Fruit fly (Drosophila melanogaster) S2 (cell line): ENCODE data around the gene CG14647.

Experiments
- CG8478 ChIP-seq: fragments of >200 bp; optimal IDR thresholded peaks from 2 replicates; lab custom pipeline; 2018
- CTCF ChIP-seq, 2 experiments: fragments of >200 bp; optimal IDR thresholded peaks; 2 replicates each; lab custom pipeline; 2018

DNA sequence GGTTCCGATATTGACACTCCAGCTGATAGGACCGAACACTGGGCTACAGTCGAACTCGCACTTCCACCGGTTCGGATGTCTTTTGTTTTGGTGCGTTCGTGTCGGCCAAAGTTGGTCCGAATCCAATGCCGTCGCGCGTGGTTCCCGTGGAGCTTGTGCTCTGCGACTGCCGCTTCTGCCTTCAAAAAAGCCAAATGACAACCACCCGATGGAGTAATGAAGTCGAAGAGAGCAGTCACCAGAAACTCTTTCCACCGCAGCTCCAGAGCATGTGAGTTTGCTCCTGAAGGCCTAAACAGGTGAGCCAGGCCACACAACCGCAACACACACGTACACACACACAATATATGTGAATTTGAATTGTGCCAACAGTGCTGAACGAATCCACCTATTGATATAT lies 6.2 kb upstream of the CG14647 start, which contains the start of gene CG34112:
- TF ChIP-seq CG8478 (lab: Kevin White, UChicago) (no peak), CTCF (optimal IDR thresholded peaks at IDR 0.05; lab: Kevin White, UChicago) (no peak)
